Worm (Caenorhabditis elegans) whole organism, L2 larva: Measurements from ENCODE around the gene mtm-5.
A peak's percentile ranks its signal among the peaks of the same experiment; 100 is the strongest.

ENCODE experiments used
- C34F6.9 ChIP-seq: fragments of 150-350 bp; optimal IDR thresholded peaks from 2 replicates; lab custom pipeline; 2014; ENCODE audit warnings: missing biosample characterization, missing genetic modification characterization
- F13H6.1 ChIP-seq: sonication (generic microtip); optimal IDR thresholded peaks from 2 replicates; lab custom pipeline; 2016; ENCODE audit warnings: missing genetic modification characterization, missing compliant biosample characterization
- Y55F3AM.14 ChIP-seq: fragments of 200-800 bp; sonication (Bioruptor generic); optimal IDR thresholded peaks from 2 replicates; lab custom pipeline; 2018; ENCODE audit warnings: mild to moderate bottlenecking, missing genetic modification characterization, missing compliant biosample characterization
- aly-2 ChIP-seq: fragments of 150-350 bp; optimal IDR thresholded peaks from 2 replicates; lab custom pipeline; 2014; ENCODE audit warnings: missing biosample characterization, missing genetic modification characterization
- ama-1 ChIP-seq: fragments of 150-350 bp; optimal IDR thresholded peaks from 2 replicates; lab custom pipeline; 2018; ENCODE audit warnings: inconsistent platforms
- blmp-1 ChIP-seq: sonication (generic microtip); optimal IDR thresholded peaks from 2 replicates; lab custom pipeline; 2017; ENCODE audit warnings: missing genetic modification characterization, mild to moderate bottlenecking, missing compliant biosample characterization, antibody characterized with exemption, moderate library complexity; ENCODE audit not compliant: insufficient read depth
- ceh-82 ChIP-seq: fragments of 150-350 bp; optimal IDR thresholded peaks from 2 replicates; lab custom pipeline; 2014; ENCODE audit warnings: missing biosample characterization, missing genetic modification characterization
- crh-2 ChIP-seq: sonication (generic microtip); optimal IDR thresholded peaks from 2 replicates; lab custom pipeline; 2017; ENCODE audit warnings: missing biosample characterization, missing genetic modification characterization
- dmd-4 ChIP-seq: sonication (generic microtip); optimal IDR thresholded peaks from 2 replicates; lab custom pipeline; 2017; ENCODE audit warnings: missing biosample characterization, missing genetic modification characterization
- egl-27 ChIP-seq: sonication (generic microtip); optimal IDR thresholded peaks from 3 replicates; lab custom pipeline; 2017; ENCODE audit warnings: missing biosample characterization, missing genetic modification reagents, missing genetic modification characterization
- elt-1 ChIP-seq: fragments of 150-350 bp; optimal IDR thresholded peaks from 2 replicates; lab custom pipeline; 2014; ENCODE audit warnings: missing biosample characterization, missing genetic modification characterization
- elt-3 ChIP-seq: sonication (generic microtip); optimal IDR thresholded peaks from 2 replicates; lab custom pipeline; 2017; ENCODE audit warnings: missing biosample characterization, missing genetic modification characterization
- fos-1 ChIP-seq: fragments of 150-350 bp; optimal IDR thresholded peaks from 2 replicates; lab custom pipeline; 2014; ENCODE audit warnings: missing biosample characterization, missing genetic modification characterization
- gmeb-1 ChIP-seq: fragments of 150-350 bp; optimal IDR thresholded peaks from 2 replicates; lab custom pipeline; 2014; ENCODE audit warnings: missing biosample characterization, missing genetic modification characterization
- lin-11 ChIP-seq: fragments of 150-350 bp; sonication (generic microtip); optimal IDR thresholded peaks from 2 replicates; lab custom pipeline; 2014; ENCODE audit warnings: missing biosample characterization, missing genetic modification characterization, inconsistent platforms, mixed read lengths
- lin-39 ChIP-seq: fragments of 150-350 bp; optimal IDR thresholded peaks from 2 replicates; lab custom pipeline; 2014; ENCODE audit warnings: missing biosample characterization, missing genetic modification reagents, missing genetic modification characterization
- mbf-1 ChIP-seq: sonication (generic microtip); optimal IDR thresholded peaks from 2 replicates; lab custom pipeline; 2017; ENCODE audit warnings: missing biosample characterization, missing genetic modification characterization
- mdl-1 ChIP-seq, 2 experiments: fragments of 150-350 bp in 1 of 2; sonication (generic microtip) in 1 of 2; optimal IDR thresholded peaks; 2 replicates each; lab custom pipeline; 2017; ENCODE audit warnings: missing biosample characterization in 2 of 2, missing genetic modification characterization in 2 of 2
- nhr-10 ChIP-seq: sonication (generic microtip); optimal IDR thresholded peaks from 2 replicates; lab custom pipeline; 2017; ENCODE audit warnings: missing biosample characterization, missing genetic modification characterization
- nhr-11 ChIP-seq: fragments of 150-350 bp; optimal IDR thresholded peaks from 2 replicates; lab custom pipeline; 2014; ENCODE audit warnings: missing biosample characterization, missing genetic modification characterization
- nhr-12 ChIP-seq: fragments of 150-350 bp; optimal IDR thresholded peaks from 2 replicates; lab custom pipeline; 2014; ENCODE audit warnings: missing biosample characterization, missing genetic modification characterization
- nhr-129 ChIP-seq: fragments of 150-350 bp; optimal IDR thresholded peaks from 2 replicates; lab custom pipeline; 2014; ENCODE audit warnings: missing biosample characterization, missing genetic modification characterization
- nhr-21 ChIP-seq: fragments of 150-350 bp; optimal IDR thresholded peaks from 2 replicates; lab custom pipeline; 2014; ENCODE audit warnings: missing biosample characterization, missing genetic modification characterization
- nhr-23 ChIP-seq: fragments of 150-350 bp; optimal IDR thresholded peaks from 2 replicates; lab custom pipeline; 2014; ENCODE audit warnings: missing biosample characterization, missing genetic modification reagents, missing genetic modification characterization
- nhr-25 ChIP-seq: fragments of 150-350 bp; sonication (generic microtip); optimal IDR thresholded peaks from 3 replicates; lab custom pipeline; 2014; ENCODE audit warnings: missing biosample characterization, missing genetic modification characterization
- nhr-77 ChIP-seq: fragments of 150-350 bp; optimal IDR thresholded peaks from 2 replicates; lab custom pipeline; 2014; ENCODE audit warnings: missing biosample characterization, missing genetic modification characterization
- peb-1 ChIP-seq: fragments of 150-350 bp; optimal IDR thresholded peaks from 2 replicates; lab custom pipeline; 2014; ENCODE audit warnings: missing biosample characterization, missing genetic modification characterization
- sma-3 ChIP-seq: sonication (generic microtip); optimal IDR thresholded peaks from 2 replicates; lab custom pipeline; 2016; ENCODE audit warnings: missing genetic modification reagents, missing genetic modification characterization, missing compliant biosample characterization
- sma-9 ChIP-seq, 2 experiments: fragments of 150-350 bp in 1 of 2; sonication (generic microtip) in 1 of 2; optimal IDR thresholded peaks; 2 replicates each; lab custom pipeline; 2014 to 2016; ENCODE audit warnings: missing genetic modification characterization in 2 of 2, mild to moderate bottlenecking in 1 of 2, missing biosample characterization in 1 of 2, missing compliant biosample characterization in 1 of 2, missing genetic modification reagents in 1 of 2, moderate library complexity in 1 of 2
- unc-39 ChIP-seq: fragments of 150-350 bp; optimal IDR thresholded peaks from 2 replicates; lab custom pipeline; 2014; ENCODE audit warnings: missing biosample characterization, missing genetic modification characterization
- unc-55 ChIP-seq: fragments of 150-350 bp; sonication (generic microtip); optimal IDR thresholded peaks from 3 replicates; lab custom pipeline; 2014; ENCODE audit warnings: missing biosample characterization, missing genetic modification reagents, missing genetic modification characterization
- zag-1 ChIP-seq: fragments of 150-350 bp; optimal IDR thresholded peaks from 2 replicates; lab custom pipeline; 2014; ENCODE audit warnings: missing biosample characterization, missing genetic modification characterization
- ztf-1 ChIP-seq: fragments of 200-800 bp; sonication (Bioruptor generic); conservative IDR thresholded peaks from 2 replicates; pipeline ENCODE4 v1.3.6; 2022; ENCODE audit warnings: missing genetic modification characterization, missing compliant biosample characterization
- ztf-11 ChIP-seq: sonication (generic microtip); optimal IDR thresholded peaks from 2 replicates; lab custom pipeline; 2017; ENCODE audit warnings: missing biosample characterization, missing genetic modification characterization

mtm-5 gene

ce11 chrX:5275209-5275608, 32.0 kb upstream of the mtm-5 start, which contains the start of gene hst-6 (continued):
- TF ChIP-seq aly-2 (tag; lab: Kevin White, UChicago), result no peak

DNA sequence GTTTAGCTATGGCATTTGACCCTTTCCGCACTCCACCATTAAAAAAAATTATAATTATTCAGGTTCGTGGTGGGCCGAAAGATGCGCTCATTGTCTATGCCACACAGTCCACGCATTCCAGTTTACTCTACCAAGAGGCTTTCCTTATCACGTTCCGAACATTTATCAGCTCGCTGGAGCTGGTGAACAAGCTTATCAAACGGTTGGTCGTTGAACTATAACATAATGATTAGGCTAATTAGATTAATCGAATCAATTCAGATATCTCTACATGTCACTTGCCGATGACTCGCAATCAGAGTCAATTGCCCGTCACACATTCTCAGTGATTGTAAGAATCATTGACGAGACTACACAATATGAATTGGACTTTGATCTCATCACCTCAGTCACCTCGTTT, 26.2 kb upstream of the mtm-5 start:
- TF ChIP-seq egl-27 (no peak), nhr-11 (tag; lab: Kevin White, UChicago) (no peak)
- TF ChIP-seq, all 48 proteins: peak for 0

ce11 chrX:5268062-5268461, 24.9 kb upstream of the mtm-5 start:
- no peak for TF ChIP-seq lin-39 (tag; lab: Kevin White, UChicago)
- TF ChIP-seq nhr-10, result no peak
- no peak for TF ChIP-seq lin-11
- no peak for TF ChIP-seq ama-1
- TF ChIP-seq fos-1 (tag; lab: Kevin White, UChicago), result peak; percentile 18
- TF ChIP-seq, all 48 proteins: peak for 1

- no peak for TF ChIP-seq blmp-1 (tag; lab: Kevin White, UChicago)
- no peak for TF ChIP-seq Y55F3AM.14 (GFP tag; lab: Kevin White, UChicago)
- TF ChIP-seq mdl-1 (tag; optimal IDR thresholded peaks at IDR 0.05; lab: Kevin White, UChicago), result no peak
Measured at ce11 chrX:5265356-5265755, 22.1 kb upstream of the mtm-5 start.

ce11 chrX:5264026-5264425, 20.8 kb upstream of the mtm-5 start, which contains the start of gene Y34B4A.4:
Y34B4A.4 (plus strand) TSS chrX:5264326.
- TF ChIP-seq ztf-1 (GFP tag; lab: Robert Waterston, UW), result no peak
- TF ChIP-seq nhr-23 (tag; lab: Kevin White, UChicago), result no peak
- no peak for TF ChIP-seq C34F6.9 (tag; lab: Kevin White, UChicago)
- no peak for TF ChIP-seq unc-39
- no peak for TF ChIP-seq unc-55 (GFP tag; lab: Kevin White, UChicago)
- TF ChIP-seq zag-1 (tag; lab: Kevin White, UChicago), result no peak
- TF ChIP-seq peb-1 (tag; lab: Kevin White, UChicago), result no peak

DNA sequence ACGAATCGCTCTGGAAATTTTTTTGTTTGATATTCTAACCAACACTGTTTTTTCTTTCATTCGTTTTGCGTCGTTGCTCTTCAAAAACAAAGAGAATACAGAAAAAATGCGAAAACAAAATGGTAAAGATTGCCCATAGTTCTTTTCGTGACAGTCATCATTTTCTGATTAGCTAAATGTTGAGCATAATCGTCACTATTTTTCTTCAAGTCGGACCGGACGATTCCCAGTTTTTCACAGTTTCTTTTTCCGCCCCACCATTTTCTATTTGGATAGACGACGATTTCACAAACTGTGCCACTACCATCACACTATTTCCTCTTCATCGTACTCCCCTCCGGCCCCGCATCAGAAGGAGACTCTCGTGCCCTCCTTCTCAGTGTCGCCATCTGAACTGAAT, 20.4 kb upstream of the mtm-5 start:
- TF ChIP-seq sma-3 (no peak), ceh-82 (tag; lab: Kevin White, UChicago) (no peak), lin-39 (tag; lab: Kevin White, UChicago) (no peak), fos-1 (tag; lab: Kevin White, UChicago) (no peak), ztf-11 (no peak), gmeb-1 (tag; lab: Kevin White, UChicago) (no peak), zag-1 (tag; lab: Kevin White, UChicago) (no peak), elt-1 (tag; lab: Kevin White, UChicago) (no peak)

DNA sequence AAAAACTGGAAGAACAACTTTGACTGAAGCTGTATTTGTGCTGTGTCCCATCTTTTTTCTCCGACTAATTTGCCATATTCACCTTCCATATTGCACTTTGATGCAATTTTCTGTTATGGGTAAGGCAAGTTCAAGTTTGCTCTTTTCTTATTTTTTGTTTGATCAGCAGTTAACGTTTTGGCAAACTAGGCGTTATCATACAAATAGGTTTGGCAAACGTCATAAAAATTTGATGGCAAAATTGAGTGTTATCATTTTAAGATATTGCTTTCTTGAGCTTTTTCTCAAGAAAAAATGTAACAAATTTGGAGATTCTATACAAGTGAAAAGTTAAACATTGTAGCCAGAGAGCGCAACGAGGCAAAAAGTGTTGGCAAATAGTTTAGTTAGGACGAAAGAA, 18.8 kb upstream of the mtm-5 start:
- TF ChIP-seq sma-9 (GFP tag; optimal IDR thresholded peaks at IDR 0.05; lab: Kevin White, UChicago), result peak; percentile 12
- TF ChIP-seq sma-9 (tag; optimal IDR thresholded peaks at IDR 0.05; lab: Kevin White, UChicago), result no peak
- TF ChIP-seq nhr-77 (tag; lab: Kevin White, UChicago), result no peak
- peak; percentile 25 for TF ChIP-seq crh-2
- TF ChIP-seq fos-1 (tag; lab: Kevin White, UChicago), result peak; percentile 62
- TF ChIP-seq, all 48 proteins: peak for 3

DNA sequence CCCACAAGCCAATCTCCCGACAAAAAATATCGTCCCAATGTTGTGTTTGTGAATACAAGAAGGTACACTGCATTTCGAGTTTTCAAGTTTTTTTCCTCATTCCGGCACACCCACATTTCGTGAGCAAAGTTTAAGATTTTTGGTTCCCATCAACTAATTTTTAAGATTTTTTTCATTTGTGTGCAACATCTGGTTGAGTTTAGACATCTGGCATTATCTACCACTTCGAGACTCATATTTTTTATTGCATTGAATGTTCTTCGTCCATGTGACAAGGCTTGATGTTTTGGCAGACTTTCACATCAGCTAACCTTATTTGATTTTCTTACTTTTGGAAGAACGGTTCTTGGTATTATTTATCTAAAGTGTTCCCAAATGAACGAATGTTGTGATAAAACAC, 17.2 kb upstream of the mtm-5 start:
- no peak for TF ChIP-seq nhr-25 (tag; lab: Kevin White, UChicago)
- TF ChIP-seq nhr-11 (tag; lab: Kevin White, UChicago), result no peak
- TF ChIP-seq mbf-1 (tag; lab: Kevin White, UChicago), result no peak
- TF ChIP-seq mdl-1 (tag; optimal IDR thresholded peaks at IDR 0.05; lab: Kevin White, UChicago), result no peak
- no peak for TF ChIP-seq nhr-10
- no peak for TF ChIP-seq ztf-1 (GFP tag; lab: Robert Waterston, UW)
- no peak for TF ChIP-seq blmp-1 (tag; lab: Kevin White, UChicago)
- no peak for TF ChIP-seq nhr-129 (tag; lab: Kevin White, UChicago)
- no peak for TF ChIP-seq nhr-12
- no peak for TF ChIP-seq lin-39 (tag; lab: Kevin White, UChicago)
- TF ChIP-seq dmd-4 (tag; lab: Kevin White, UChicago), result no peak
- no peak for TF ChIP-seq egl-27
- TF ChIP-seq F13H6.1, result no peak
- no peak for TF ChIP-seq unc-39
- TF ChIP-seq ama-1, result no peak
- TF ChIP-seq sma-3, result no peak
- TF ChIP-seq nhr-21 (tag; lab: Kevin White, UChicago), result no peak
- no peak for TF ChIP-seq elt-3 (tag; lab: Kevin White, UChicago)
- TF ChIP-seq, all 48 proteins: peak for 0
